Worm (Caenorhabditis elegans) whole organism, early embryonic: ENCODE results near the gene paa-1.

Experiments used
- B0310.2 ChIP-seq: sonication (generic microtip); optimal IDR thresholded peaks from 2 replicates; lab custom pipeline; 2016; ENCODE audit warnings: mild to moderate bottlenecking, missing genetic modification characterization, missing compliant biosample characterization
- F13C5.2 ChIP-seq: sonication (generic microtip); optimal IDR thresholded peaks from 2 replicates; lab custom pipeline; 2017; ENCODE audit warnings: mild to moderate bottlenecking, missing genetic modification characterization, inconsistent platforms, missing compliant biosample characterization
- aly-1 ChIP-seq: sonication (generic microtip); optimal IDR thresholded peaks from 2 replicates; lab custom pipeline; 2016; ENCODE audit warnings: missing genetic modification characterization, missing compliant biosample characterization
- ama-1 ChIP-seq: fragments of 150-350 bp; optimal IDR thresholded peaks from 2 replicates; lab custom pipeline; 2014
- ceh-13 ChIP-seq: fragments of 200-800 bp; sonication (Bioruptor generic); optimal IDR thresholded peaks from 2 replicates; lab custom pipeline; 2018; ENCODE audit warnings: mild to moderate bottlenecking, missing genetic modification characterization, missing compliant biosample characterization
- ceh-36 ChIP-seq: sonication (generic microtip); optimal IDR thresholded peaks from 2 replicates; lab custom pipeline; 2016; ENCODE audit warnings: missing genetic modification characterization, inconsistent platforms, missing compliant biosample characterization
- ets-7 ChIP-seq: sonication (generic microtip); optimal IDR thresholded peaks from 2 replicates; lab custom pipeline; 2016; ENCODE audit warnings: missing genotype, missing genetic modification characterization, missing compliant biosample characterization
- flt-1 ChIP-seq: fragments of 200-800 bp; sonication (Bioruptor generic); IDR thresholded peaks from 2 replicates; pipeline ENCODE4 v1.3.6; 2022; ENCODE audit warnings: missing genetic modification characterization, missing compliant biosample characterization
- hmbx-1 ChIP-seq: sonication (generic microtip); optimal IDR thresholded peaks from 2 replicates; lab custom pipeline; 2016; ENCODE audit warnings: mild to moderate bottlenecking, missing genetic modification characterization, missing compliant biosample characterization
- hmg-4 ChIP-seq: fragments of 200-800 bp; sonication (Bioruptor generic); optimal IDR thresholded peaks from 2 replicates; lab custom pipeline; 2018; ENCODE audit warnings: mild to moderate bottlenecking, missing genetic modification characterization, missing compliant biosample characterization
- hnd-1 ChIP-seq: sonication (generic microtip); optimal IDR thresholded peaks from 2 replicates; lab custom pipeline; 2016; ENCODE audit warnings: missing genetic modification characterization, missing compliant biosample characterization
- pes-1 ChIP-seq: fragments of 200-800 bp; sonication (Bioruptor generic); IDR thresholded peaks from 2 replicates; pipeline ENCODE4 v1.3.6; 2022; ENCODE audit warnings: missing genetic modification reagents, missing genetic modification characterization, missing compliant biosample characterization
- scrt-1 ChIP-seq: fragments of 200-800 bp; sonication (Bioruptor generic); IDR thresholded peaks from 2 replicates; pipeline ENCODE4 v1.3.6; 2022; ENCODE audit warnings: missing genetic modification characterization, missing compliant biosample characterization
- sea-1 ChIP-seq: fragments of 200-800 bp; sonication (Bioruptor generic); conservative IDR thresholded peaks from 2 replicates; pipeline ENCODE4 v1.3.6; 2022; ENCODE audit warnings: missing genetic modification characterization, missing compliant biosample characterization
- tbx-11 ChIP-seq: fragments of 200-800 bp; sonication (Bioruptor generic); IDR thresholded peaks from 2 replicates; pipeline ENCODE4 v1.3.6; 2022; ENCODE audit warnings: missing genetic modification characterization, missing compliant biosample characterization
- tbx-37 ChIP-seq: fragments of 200-800 bp; sonication (Bioruptor generic); conservative IDR thresholded peaks from 2 replicates; pipeline ENCODE4 v1.3.6; 2022; ENCODE audit warnings: missing genetic modification reagents, missing genetic modification characterization, missing compliant biosample characterization
- tra-4 ChIP-seq: sonication (generic microtip); optimal IDR thresholded peaks from 2 replicates; lab custom pipeline; 2017; ENCODE audit warnings: missing genetic modification characterization, missing compliant biosample characterization

The paa-1 gene

ce11 chrIII:5469090-5469489, 18.6 kb downstream of the paa-1 start:
- TF ChIP-seq pes-1 (no peak), hmbx-1 (no peak), aly-1 (tag; lab: Kevin White, UChicago) (no peak), ets-7 (tag; lab: Kevin White, UChicago) (no peak)

DNA sequence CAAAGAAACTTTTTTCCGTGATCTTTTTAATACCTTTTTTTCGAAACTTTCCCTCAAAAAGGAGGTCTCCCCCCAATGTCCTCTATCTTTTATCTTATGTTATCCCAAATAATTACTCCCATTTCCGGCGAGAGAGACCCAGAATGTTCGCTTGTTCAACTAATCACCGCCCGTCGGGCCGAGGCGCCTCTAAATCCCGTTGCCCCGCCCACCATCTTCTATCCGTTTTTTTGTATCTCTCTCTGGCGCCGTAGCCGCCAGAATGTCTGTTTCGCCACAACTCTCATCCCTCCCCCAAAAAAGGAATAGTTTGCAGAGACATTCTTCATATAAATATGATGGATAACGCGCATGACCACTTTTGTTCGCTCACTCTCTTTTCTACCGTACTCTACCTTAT, 22.2 kb downstream of the paa-1 start:
- TF ChIP-seq ceh-36 (tag; lab: Kevin White, UChicago), result peak; percentile 15
- no peak for TF ChIP-seq scrt-1 (GFP tag; lab: Robert Waterston, UW)

DNA sequence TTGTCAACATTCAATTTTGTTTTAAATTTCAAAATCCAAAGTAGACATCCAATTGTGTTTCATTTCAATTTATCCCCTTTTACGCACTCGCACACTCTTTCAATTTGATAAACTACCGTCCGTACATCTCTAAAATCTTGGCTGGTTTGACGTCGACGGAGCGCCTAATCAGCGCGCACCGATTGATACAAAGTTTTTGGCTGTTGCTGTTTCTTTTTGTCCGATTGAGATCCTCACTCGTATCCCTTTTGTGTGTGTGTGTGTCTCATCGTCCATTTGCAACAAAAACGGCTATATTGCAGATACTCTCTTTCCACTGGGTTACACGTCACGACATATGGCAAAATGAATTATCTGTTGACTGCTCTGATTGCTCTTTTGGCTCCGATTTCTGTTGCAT, 23.6 kb downstream of the paa-1 start, which contains the start of gene lon-1:
TSS of gene lon-1 (plus strand) at position 301 of the 400 bp plus-strand sequence.
- TF ChIP-seq ets-7 (tag; lab: Kevin White, UChicago), result no peak
- TF ChIP-seq tbx-11 (GFP tag; lab: Robert Waterston, UW), result no peak
- no peak for TF ChIP-seq tra-4 (tag; lab: Kevin White, UChicago)
- TF ChIP-seq tbx-37 (GFP tag; lab: Robert Waterston, UW), result no peak
- no peak for TF ChIP-seq F13C5.2 (tag; lab: Kevin White, UChicago)
- TF ChIP-seq flt-1 (GFP tag; lab: Robert Waterston, UW), result no peak
- no peak for TF ChIP-seq hmg-4 (GFP tag; lab: Kevin White, UChicago)
- no peak for TF ChIP-seq ceh-36 (tag; lab: Kevin White, UChicago)
- no peak for TF ChIP-seq scrt-1 (GFP tag; lab: Robert Waterston, UW)
- no peak for TF ChIP-seq pes-1
- no peak for TF ChIP-seq hmbx-1
- no peak for TF ChIP-seq B0310.2 (tag; lab: Kevin White, UChicago)
- no peak for TF ChIP-seq ceh-13 (GFP tag; lab: Kevin White, UChicago)
- no peak for TF ChIP-seq ama-1
- no peak for TF ChIP-seq aly-1 (tag; lab: Kevin White, UChicago)
- no peak for TF ChIP-seq sea-1 (GFP tag; lab: Robert Waterston, UW)

ce11 chrIII:5478011-5478410, 27.5 kb downstream of the paa-1 start, which contains the start of gene R02F2.10:
TSS of gene R02F2.10 (plus strand) at chrIII:5478311.
- no peak for TF ChIP-seq ceh-13 (GFP tag; lab: Kevin White, UChicago)
- TF ChIP-seq hmbx-1, result no peak
- TF ChIP-seq hnd-1 (tag; lab: Kevin White, UChicago), result no peak
- no peak for TF ChIP-seq pes-1

DNA sequence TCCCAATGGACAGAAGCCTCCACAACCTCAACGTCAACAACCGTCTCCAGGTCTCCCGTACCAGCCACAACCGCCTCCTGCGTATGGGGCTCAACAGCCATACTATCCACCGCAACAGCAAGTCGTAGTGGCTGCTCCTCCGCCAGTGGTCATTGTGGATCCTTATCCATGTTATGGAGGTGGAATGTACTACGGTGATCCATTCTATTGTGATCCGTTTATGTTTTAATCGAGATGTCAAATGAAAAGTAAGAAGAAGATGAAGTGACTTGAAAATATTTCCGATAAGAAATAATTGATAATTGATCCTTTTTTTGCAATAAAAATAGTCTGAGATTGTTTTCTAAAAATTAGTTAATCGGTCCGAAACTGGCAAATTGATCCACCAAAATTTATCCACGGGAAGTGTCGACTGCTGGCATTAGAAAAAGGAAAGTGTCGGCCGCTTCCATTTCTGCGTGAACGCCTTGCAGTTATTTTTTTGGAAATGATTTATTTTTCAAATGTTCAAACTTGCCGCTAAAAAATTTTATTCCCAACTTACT, 28.4 kb downstream of the paa-1 start, which contains the start of the genes R02F2.6 and R02F2.5:
TSS of gene R02F2.6 (minus strand) at position 101 of the 545 bp plus-strand sequence.
TSS of gene R02F2.5 (plus strand) at position 495 of the 545 bp plus-strand sequence.
- no peak for TF ChIP-seq F13C5.2 (tag; lab: Kevin White, UChicago)
- TF ChIP-seq ama-1, result no peak
- TF ChIP-seq B0310.2 (tag; lab: Kevin White, UChicago), result no peak

DNA sequence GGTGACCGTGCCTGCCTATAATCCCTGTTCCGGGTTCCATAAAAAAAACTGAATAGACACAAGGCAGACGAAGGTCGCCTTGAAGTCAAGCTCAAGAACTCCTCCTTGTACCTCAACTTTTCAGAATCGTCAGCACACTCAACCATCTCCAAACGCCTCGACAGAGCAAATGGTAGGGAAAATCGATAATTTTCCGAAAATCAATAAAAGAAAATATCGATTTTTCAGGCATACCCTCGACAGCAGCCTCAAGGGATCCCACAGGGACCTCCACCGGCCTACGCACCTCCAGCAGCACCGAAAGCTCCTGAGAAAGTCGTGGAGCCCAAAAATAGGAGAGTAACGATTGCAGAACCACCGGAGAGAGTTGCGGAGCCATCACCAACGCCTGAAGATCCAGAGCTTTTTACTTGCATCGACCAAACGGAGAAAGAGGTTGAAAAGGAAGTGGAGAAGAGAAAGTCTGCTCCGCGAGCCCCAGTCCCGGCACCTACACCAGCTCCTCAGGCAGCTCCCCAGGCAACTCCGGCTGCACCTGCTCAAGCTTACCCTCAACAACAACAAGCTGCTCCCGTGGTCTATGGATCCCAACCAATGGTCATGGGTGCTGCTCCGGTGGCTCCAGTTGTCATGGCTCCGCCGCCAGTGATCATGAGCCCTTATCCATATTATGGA, 29.1 kb downstream of the paa-1 start:
- no peak for TF ChIP-seq hmbx-1
- 0 out of 2 replicates have a peak, but pooled peaks have one; percentile 7 for TF ChIP-seq tbx-11 (GFP tag; lab: Robert Waterston, UW)
- no peak for TF ChIP-seq aly-1 (tag; lab: Kevin White, UChicago)
- no peak for TF ChIP-seq ets-7 (tag; lab: Kevin White, UChicago)

ce11 chrIII:5483738-5484315, 33.3 kb downstream of the paa-1 start, which contains the start of the genes R02F2.7 and R02F2.4:
TSS of gene R02F2.7 (minus strand) at chrIII:5483773.
TSS of gene R02F2.4 (plus strand) at chrIII:5484289.
- no peak for TF ChIP-seq sea-1 (GFP tag; lab: Robert Waterston, UW)
- TF ChIP-seq F13C5.2 (tag; lab: Kevin White, UChicago), result no peak
- no peak for TF ChIP-seq scrt-1 (GFP tag; lab: Robert Waterston, UW)
- TF ChIP-seq B0310.2 (tag; lab: Kevin White, UChicago), result no peak
- no peak for TF ChIP-seq aly-1 (tag; lab: Kevin White, UChicago)
- TF ChIP-seq ets-7 (tag; lab: Kevin White, UChicago), result no peak
- TF ChIP-seq hmg-4 (GFP tag; lab: Kevin White, UChicago), result no peak
- no peak for TF ChIP-seq hnd-1 (tag; lab: Kevin White, UChicago)
- no peak for TF ChIP-seq pes-1
- no peak for TF ChIP-seq tbx-11 (GFP tag; lab: Robert Waterston, UW)
- no peak for TF ChIP-seq tbx-37 (GFP tag; lab: Robert Waterston, UW)
- no peak for TF ChIP-seq hmbx-1
- TF ChIP-seq ceh-36 (tag; lab: Kevin White, UChicago), result no peak
- TF ChIP-seq tra-4 (tag; lab: Kevin White, UChicago), result no peak

- TF ChIP-seq B0310.2 (tag; lab: Kevin White, UChicago) (no peak), hmg-4 (GFP tag; lab: Kevin White, UChicago) (no peak), hnd-1 (tag; lab: Kevin White, UChicago) (no peak), hmbx-1 (no peak), sea-1 (GFP tag; lab: Robert Waterston, UW) (no peak), flt-1 (GFP tag; lab: Robert Waterston, UW) (no peak)
Measured at ce11 chrIII:5486345-5486744, 35.8 kb downstream of the paa-1 start.
